Worm (Caenorhabditis elegans): ENCODE results near the gene plx-2.

DNA sequence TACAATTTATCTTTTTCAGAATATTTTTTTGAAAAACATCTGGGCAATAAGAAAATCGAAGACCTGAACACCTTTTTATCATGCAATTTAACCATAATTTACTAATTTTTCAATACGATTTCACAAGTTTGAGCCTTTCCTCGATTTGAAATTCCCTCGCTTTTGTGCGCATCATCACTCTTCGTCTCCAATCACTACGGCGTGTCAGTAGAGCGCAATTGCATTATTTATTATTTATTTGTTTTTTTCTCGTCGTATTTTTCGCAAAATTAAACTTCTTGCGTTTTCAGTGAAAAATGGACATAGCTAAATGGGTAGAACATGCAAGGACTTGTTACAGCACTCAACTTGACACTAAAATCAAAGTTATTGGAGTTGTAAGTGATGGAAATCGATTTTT is 16.5 kb upstream of the plx-2 start, which contains the start of gene smg-8:
- TF ChIP-seq ets-7 (tag; optimal IDR thresholded peaks at IDR 0.05) (no peak), tbx-37 (GFP tag; conservative IDR thresholded peaks at IDR 0.05) (no peak), ama-1 (optimal IDR thresholded peaks at IDR 0.05) (no peak), ceh-36 (tag; optimal IDR thresholded peaks at IDR 0.05) (no peak), hmbx-1 (tag; optimal IDR thresholded peaks at IDR 0.05) (no peak)
